Fruit fly (Drosophila melanogaster): ENCODE results near the gene CG3402.
A peak's percentile ranks its signal among the peaks of the same experiment; 100 is the strongest.

The CG3402 gene

dm6 chr3L:700160-700917 is 47.7 kb upstream of the CG3402 start (continued):
- TF ChIP-seq pros (GFP tag; optimal IDR thresholded peaks at IDR 0.05), result no peak
- TF ChIP-seq Stat92E (GFP tag; optimal IDR thresholded peaks at IDR 0.05), result no peak
- no peak for TF ChIP-seq Poxn (GFP tag; IDR thresholded peaks at IDR 0.05)
- TF ChIP-seq gfzf (GFP tag; optimal IDR thresholded peaks at IDR 0.05), result no peak
- no peak for TF ChIP-seq CG17802 (tag; optimal IDR thresholded peaks at IDR 0.05)
- no peak for TF ChIP-seq kay (GFP tag; optimal IDR thresholded peaks at IDR 0.05)
- peak; percentile 61 for TF ChIP-seq CG7987 (GFP tag; optimal IDR thresholded peaks at IDR 0.05)
- TF ChIP-seq CG8290 (GFP tag; optimal IDR thresholded peaks at IDR 0.05), result peak; percentile 87
- no peak for TF ChIP-seq CG8290 (tag; optimal IDR thresholded peaks at IDR 0.05)
- no peak for TF ChIP-seq Max (GFP tag; optimal IDR thresholded peaks at IDR 0.05)
- peak; percentile 12 for TF ChIP-seq Fer2 (tag; optimal IDR thresholded peaks at IDR 0.05)
- TF ChIP-seq CG14860 (GFP tag; IDR thresholded peaks at IDR 0.05; ENCODE audit: partially characterized antibody), result no peak
- no peak for TF ChIP-seq Gug (GFP tag; IDR thresholded peaks at IDR 0.05)
- no peak for TF ChIP-seq Dad (GFP tag; optimal IDR thresholded peaks at IDR 0.05)
- no peak for TF ChIP-seq psq (GFP tag; optimal IDR thresholded peaks at IDR 0.05)
- peak; percentile 80 for TF ChIP-seq lab (GFP tag; optimal IDR thresholded peaks at IDR 0.05)
- TF ChIP-seq nerfin-2 (GFP tag; IDR thresholded peaks at IDR 0.05; ENCODE audit: partially characterized antibody), result no peak
- TF ChIP-seq Dll (GFP tag; IDR thresholded peaks at IDR 0.05; ENCODE audit: partially characterized antibody), result no peak
- TF ChIP-seq CG9215 (GFP tag; IDR thresholded peaks at IDR 0.05), result no peak
- no peak for TF ChIP-seq cad (GFP tag; optimal IDR thresholded peaks at IDR 0.05)
- TF ChIP-seq CG34224 (GFP tag; IDR thresholded peaks at IDR 0.05; ENCODE audit: partially characterized antibody), result no peak
- TF ChIP-seq CG11085 (GFP tag; IDR thresholded peaks at IDR 0.05), result no peak
- no peak for TF ChIP-seq pnt (GFP tag; optimal IDR thresholded peaks at IDR 0.05)
- TF ChIP-seq Rx (GFP tag; IDR thresholded peaks at IDR 0.05), result no peak
- TF ChIP-seq lov (optimal IDR thresholded peaks at IDR 0.05), result no peak
- no peak for TF ChIP-seq lov (GFP tag; IDR thresholded peaks at IDR 0.05)
- no peak for TF ChIP-seq grn (GFP tag; optimal IDR thresholded peaks at IDR 0.05)
- TF ChIP-seq sens-2 (GFP tag; IDR thresholded peaks at IDR 0.05), result 0 out of 2 replicates have a peak, but pooled peaks have one; percentile 14
- TF ChIP-seq Optix (GFP tag; IDR thresholded peaks at IDR 0.05), result no peak; the same call in 2 of the 3 replicates
- no peak for TF ChIP-seq nom (GFP tag; optimal IDR thresholded peaks at IDR 0.05)
- TF ChIP-seq CG33557 (GFP tag; optimal IDR thresholded peaks at IDR 0.05), result no peak
- peak; percentile 5 for TF ChIP-seq Lhr (GFP tag; optimal IDR thresholded peaks at IDR 0.05)
- no peak for TF ChIP-seq cas (GFP tag; IDR thresholded peaks at IDR 0.05)
- peak; percentile 1 for TF ChIP-seq Bteb2 (GFP tag; optimal IDR thresholded peaks at IDR 0.05)
- TF ChIP-seq bab2 (GFP tag; optimal IDR thresholded peaks at IDR 0.05), result peak; percentile 7
- TF ChIP-seq Ada2b (GFP tag; IDR thresholded peaks at IDR 0.05), result peak; percentile 80
- peak; percentile 71 for TF ChIP-seq CG6854 (GFP tag; optimal IDR thresholded peaks at IDR 0.05)
- no peak for TF ChIP-seq CG7357 (GFP tag; IDR thresholded peaks at IDR 0.05)
- peak; percentile 69 for TF ChIP-seq Xrp1 (GFP tag; IDR thresholded peaks at IDR 0.05)
- peak; percentile 35 for TF ChIP-seq bcd (GFP tag; optimal IDR thresholded peaks at IDR 0.05)
- TF ChIP-seq HHEX (GFP tag; optimal IDR thresholded peaks at IDR 0.05), result peak; percentile 61
- peak; percentile 59 for TF ChIP-seq CG10979 (tag; optimal IDR thresholded peaks at IDR 0.05)
- peak; percentile 76 for TF ChIP-seq CG15269 (tag; optimal IDR thresholded peaks at IDR 0.05)
- peak; percentile 24 for TF ChIP-seq CG10654 (GFP tag; optimal IDR thresholded peaks at IDR 0.05)
- TF ChIP-seq ERR (GFP tag; optimal IDR thresholded peaks at IDR 0.05), result peak; percentile 17
- no peak for TF ChIP-seq CG3995 (GFP tag; optimal IDR thresholded peaks at IDR 0.05)
- no peak for TF ChIP-seq mam (GFP tag; optimal IDR thresholded peaks at IDR 0.05)
- peak; percentile 69 for TF ChIP-seq CG2120 (GFP tag; optimal IDR thresholded peaks at IDR 0.05)
- TF ChIP-seq vvl (GFP tag; IDR thresholded peaks at IDR 0.05), result peak; percentile 77
- peak; percentile 18 for TF ChIP-seq cato (GFP tag; optimal IDR thresholded peaks at IDR 0.05; ENCODE audit: borderline replicate concordance)

All from whole organism, embryonic.